Fruit fly (Drosophila melanogaster) whole organism, embryonic: ENCODE data around the gene APC4.
A peak's percentile ranks its signal among the peaks of the same experiment; 100 is the strongest.

ENCODE experiments used
- Adf1 ChIP-seq: fragments of 200-800 bp; sonication (Bioruptor generic); IDR thresholded peaks from 2 replicates; pipeline ENCODE4 v1.3.6; 2022; ENCODE audit warnings: missing biosample characterization, missing genetic modification characterization
- Atf3 ChIP-seq: fragments of 200-800 bp; sonication (Bioruptor generic); optimal IDR thresholded peaks from 3 replicates; lab custom pipeline; 2016; ENCODE audit warnings: missing biosample characterization, missing genetic modification characterization
- B-H1 ChIP-seq: fragments of 200-800 bp; sonication (Bioruptor generic); IDR thresholded peaks from 3 replicates; pipeline ENCODE4 v1.3.6; 2022; ENCODE audit warnings: missing biosample characterization, missing genetic modification characterization
- C15 ChIP-seq: fragments of 200-800 bp; sonication (Bioruptor generic); IDR thresholded peaks from 3 replicates; pipeline ENCODE4 v1.3.6; 2022; ENCODE audit warnings: missing biosample characterization, missing genetic modification characterization
- CG1024 ChIP-seq: fragments of 200-800 bp; sonication (Bioruptor generic); IDR thresholded peaks from 2 replicates; pipeline ENCODE4 v1.3.6; 2022; ENCODE audit warnings: missing biosample characterization, missing genetic modification characterization
- CG10274 ChIP-seq: fragments of 200-800 bp; sonication (Bioruptor generic); optimal IDR thresholded peaks from 3 replicates; lab custom pipeline; 2017; ENCODE audit warnings: missing biosample characterization, mild to moderate bottlenecking, missing genetic modification characterization
- CG10565 ChIP-seq: fragments of 200-800 bp; sonication (Bioruptor generic); optimal IDR thresholded peaks from 3 replicates; lab custom pipeline; 2016; ENCODE audit warnings: missing biosample characterization, mild to moderate bottlenecking, missing genetic modification characterization
- CG11093 ChIP-seq: fragments of 200-800 bp; sonication (Bioruptor generic); IDR thresholded peaks from 3 replicates; pipeline ENCODE4 v1.3.6; 2022; ENCODE audit warnings: missing biosample characterization, missing genetic modification characterization
- CG11695 ChIP-seq: fragments of 200-800 bp; sonication (Bioruptor generic); IDR thresholded peaks from 3 replicates; pipeline ENCODE4 v1.3.6; 2022; ENCODE audit warnings: missing biosample characterization, missing genetic modification characterization
- CG12219 ChIP-seq: fragments of 200-800 bp; sonication (Bioruptor generic); optimal IDR thresholded peaks from 3 replicates; lab custom pipeline; 2018; ENCODE audit warnings: missing biosample characterization, mild to moderate bottlenecking, missing genetic modification characterization
- CG12236 ChIP-seq: fragments of 200-800 bp; sonication (Bioruptor generic); optimal IDR thresholded peaks from 2 replicates; lab custom pipeline; 2016; ENCODE audit warnings: missing biosample characterization, missing genetic modification characterization
- CG12744 ChIP-seq: fragments of 200-800 bp; sonication (Bioruptor generic); optimal IDR thresholded peaks from 2 replicates; lab custom pipeline; 2016; ENCODE audit warnings: missing biosample characterization, missing genetic modification characterization
- CG1602 ChIP-seq: fragments of 200-800 bp; sonication (Bioruptor generic); optimal IDR thresholded peaks from 3 replicates; lab custom pipeline; 2016; ENCODE audit warnings: missing biosample characterization, missing genetic modification characterization
- CG17359 ChIP-seq: fragments of 200-800 bp; sonication (Bioruptor generic); optimal IDR thresholded peaks from 3 replicates; lab custom pipeline; 2018; ENCODE audit warnings: missing biosample characterization, mild to moderate bottlenecking, missing genetic modification characterization, moderate library complexity
- CG17361 ChIP-seq: fragments of 200-800 bp; sonication (Bioruptor generic); IDR thresholded peaks from 3 replicates; pipeline ENCODE4 v1.3.6; 2022; ENCODE audit warnings: missing biosample characterization, missing genetic modification characterization
- CG1832 ChIP-seq: fragments of 200-800 bp; sonication (Bioruptor generic); optimal IDR thresholded peaks from 2 replicates; lab custom pipeline; 2017; ENCODE audit warnings: missing biosample characterization, mild to moderate bottlenecking, missing genetic modification characterization, inconsistent platforms
- CG3838 ChIP-seq: fragments of 200-800 bp; sonication (Bioruptor generic); optimal IDR thresholded peaks from 3 replicates; lab custom pipeline; 2016; ENCODE audit warnings: missing biosample characterization, missing genetic modification characterization
- CG42726 ChIP-seq: fragments of 200-800 bp; sonication (Bioruptor generic); IDR thresholded peaks from 2 replicates; pipeline ENCODE4 v1.3.6; 2022; ENCODE audit warnings: missing biosample characterization, missing genetic modification characterization; ENCODE audit not compliant: partially characterized antibody
- CG4707 ChIP-seq: fragments of 200-800 bp; sonication (Bioruptor generic); optimal IDR thresholded peaks from 2 replicates; lab custom pipeline; 2018; ENCODE audit warnings: missing biosample characterization, mild to moderate bottlenecking, missing genetic modification characterization, moderate library complexity
- CG6272 ChIP-seq: fragments of 200-800 bp; sonication (Bioruptor generic); IDR thresholded peaks from 2 replicates; pipeline ENCODE4 v1.3.6; 2022; ENCODE audit warnings: missing biosample characterization, missing genetic modification characterization
- CG7372 ChIP-seq: fragments of 200-800 bp; sonication (Bioruptor generic); IDR thresholded peaks from 2 replicates; pipeline ENCODE4 v1.3.6; 2022; ENCODE audit warnings: missing biosample characterization, missing genetic modification characterization
- CG8359 ChIP-seq: fragments of 200-800 bp; sonication (Bioruptor generic); optimal IDR thresholded peaks from 2 replicates; lab custom pipeline; 2017; ENCODE audit warnings: missing biosample characterization, mild to moderate bottlenecking, missing genetic modification characterization, borderline replicate concordance
- Dbx ChIP-seq: fragments of 200-800 bp; sonication (Bioruptor generic); IDR thresholded peaks from 3 replicates; pipeline ENCODE4 v1.3.6; 2022; ENCODE audit warnings: missing biosample characterization, missing genetic modification characterization
- Dref ChIP-seq: fragments of 200-800 bp; sonication (Bioruptor generic); IDR thresholded peaks from 2 replicates; pipeline ENCODE4 v1.3.6; 2022; ENCODE audit warnings: missing biosample characterization, missing genetic modification characterization
- E2f2 ChIP-seq: fragments of 200-800 bp; sonication (Bioruptor generic); IDR thresholded peaks from 2 replicates; pipeline ENCODE4 v1.3.6; 2022; ENCODE audit warnings: missing biosample characterization, missing genetic modification characterization
- Eip74EF ChIP-seq, 2 experiments: fragments of 200-800 bp in 1 of 2; fragments of >200 bp in 1 of 2; sonication (Bioruptor generic) in 1 of 2; optimal IDR thresholded peaks; 2 replicates each; lab custom pipeline; 2017 to 2019; ENCODE audit warnings: missing biosample characterization in 2 of 2, missing genetic modification characterization in 2 of 2, mild to moderate bottlenecking in 1 of 2, moderate library complexity in 1 of 2
- Mes4 ChIP-seq: fragments of 200-800 bp; sonication (Bioruptor generic); optimal IDR thresholded peaks from 2 replicates; lab custom pipeline; 2016; ENCODE audit warnings: missing biosample characterization, missing genetic modification characterization
- Nf-YA ChIP-seq: fragments of 200-800 bp; sonication (Bioruptor generic); IDR thresholded peaks from 2 replicates; pipeline ENCODE4 v1.3.6; 2022; ENCODE audit warnings: missing biosample characterization, missing genetic modification characterization
- Nf-YC ChIP-seq: fragments of 200-800 bp; optimal IDR thresholded peaks from 3 replicates; lab custom pipeline; 2019; ENCODE audit warnings: missing biosample characterization, mild to moderate bottlenecking, missing genetic modification characterization, moderate library complexity
- Poxn ChIP-seq: fragments of 200-800 bp; sonication (Bioruptor generic); IDR thresholded peaks from 2 replicates; pipeline ENCODE4 v1.3.6; 2022; ENCODE audit warnings: missing biosample characterization, missing genetic modification characterization
- Rfx ChIP-seq: fragments of 200-800 bp; sonication (Bioruptor generic); IDR thresholded peaks from 2 replicates; pipeline ENCODE4 v1.3.6; 2022; ENCODE audit warnings: missing biosample characterization, missing genetic modification characterization
- Side ChIP-seq: fragments of 200-800 bp; sonication (Bioruptor generic); optimal IDR thresholded peaks from 2 replicates; lab custom pipeline; 2016; ENCODE audit warnings: missing biosample characterization, missing genetic modification characterization
- Vsx1 ChIP-seq: fragments of 200-800 bp; sonication (Bioruptor generic); optimal IDR thresholded peaks from 2 replicates; lab custom pipeline; 2017; ENCODE audit warnings: missing biosample characterization, mild to moderate bottlenecking, missing genetic modification characterization, missing genetic modification reagents
- ara ChIP-seq: fragments of 200-800 bp; sonication (Bioruptor generic); IDR thresholded peaks from 2 replicates; pipeline ENCODE4 v1.3.6; 2022; ENCODE audit warnings: missing biosample characterization, missing genetic modification characterization
- bab2 ChIP-seq: fragments of 200-800 bp; sonication (Bioruptor generic); optimal IDR thresholded peaks from 2 replicates; lab custom pipeline; 2016; ENCODE audit warnings: missing biosample characterization, missing genetic modification characterization
- caup ChIP-seq: fragments of 200-800 bp; sonication (Bioruptor generic); optimal IDR thresholded peaks from 3 replicates; lab custom pipeline; 2017; ENCODE audit warnings: missing biosample characterization, mild to moderate bottlenecking, missing genetic modification characterization, moderate library complexity; ENCODE audit not compliant: severe bottlenecking
- crol ChIP-seq: fragments of 200-800 bp; sonication (Bioruptor generic); IDR thresholded peaks from 2 replicates; pipeline ENCODE4 v1.3.6; 2022; ENCODE audit warnings: missing biosample characterization, missing genetic modification characterization
- da ChIP-seq: fragments of 200-800 bp; sonication (Bioruptor generic); optimal IDR thresholded peaks from 2 replicates; lab custom pipeline; 2016; ENCODE audit warnings: missing biosample characterization, missing genetic modification characterization
- disco-r ChIP-seq: fragments of 200-800 bp; sonication (Bioruptor generic); optimal IDR thresholded peaks from 2 replicates; lab custom pipeline; 2016; ENCODE audit warnings: missing biosample characterization, missing genetic modification characterization
- en ChIP-seq: fragments of 200-800 bp; sonication (Bioruptor generic); optimal IDR thresholded peaks from 2 replicates; lab custom pipeline; 2016; ENCODE audit warnings: missing biosample characterization, missing genetic modification characterization
- fd64A ChIP-seq: fragments of 200-800 bp; sonication (Bioruptor generic); optimal IDR thresholded peaks from 3 replicates; lab custom pipeline; 2018; ENCODE audit warnings: missing biosample characterization, mild to moderate bottlenecking, missing genetic modification characterization
- gcm ChIP-seq: fragments of 200-800 bp; sonication (Bioruptor generic); optimal IDR thresholded peaks from 2 replicates; lab custom pipeline; 2019; ENCODE audit warnings: missing biosample characterization, mild to moderate bottlenecking, missing genetic modification characterization, moderate library complexity
- gt ChIP-seq: fragments of 200-800 bp; sonication (Bioruptor generic); IDR thresholded peaks from 2 replicates; pipeline ENCODE4 v1.3.6; 2022; ENCODE audit warnings: missing biosample characterization, missing genetic modification characterization
- klu ChIP-seq: fragments of 200-800 bp; sonication (Bioruptor generic); IDR thresholded peaks from 2 replicates; pipeline ENCODE4 v1.3.6; 2022; ENCODE audit warnings: missing biosample characterization, missing genetic modification characterization
- nau ChIP-seq: fragments of 200-800 bp; sonication (Bioruptor generic); optimal IDR thresholded peaks from 3 replicates; lab custom pipeline; 2017; ENCODE audit warnings: missing biosample characterization, mild to moderate bottlenecking, missing genetic modification characterization, missing genetic modification reagents
- pfk ChIP-seq: fragments of 200-800 bp; sonication (Bioruptor generic); optimal IDR thresholded peaks from 2 replicates; lab custom pipeline; 2018; ENCODE audit warnings: missing biosample characterization, mild to moderate bottlenecking, missing genetic modification characterization, moderate library complexity
- pnt ChIP-seq: fragments of 200-800 bp; sonication (Bioruptor generic); optimal IDR thresholded peaks from 3 replicates; lab custom pipeline; 2016; ENCODE audit warnings: missing biosample characterization, missing genetic modification characterization
- salm ChIP-seq: fragments of 200-800 bp; sonication (Bioruptor generic); optimal IDR thresholded peaks from 2 replicates; lab custom pipeline; 2018; ENCODE audit warnings: missing biosample characterization, mild to moderate bottlenecking, missing genetic modification characterization
- sr ChIP-seq: fragments of 200-800 bp; sonication (Bioruptor generic); IDR thresholded peaks from 3 replicates; pipeline ENCODE4 v1.3.6; 2022; ENCODE audit warnings: missing biosample characterization, missing genetic modification characterization
- tap ChIP-seq: fragments of 200-800 bp; optimal IDR thresholded peaks from 3 replicates; lab custom pipeline; 2019; ENCODE audit warnings: missing biosample characterization, mild to moderate bottlenecking, missing genetic modification characterization, moderate library complexity
- tx ChIP-seq: fragments of 200-800 bp; sonication (Bioruptor generic); optimal IDR thresholded peaks from 2 replicates; lab custom pipeline; 2016; ENCODE audit warnings: missing biosample characterization, missing genetic modification characterization
- vfl ChIP-seq: fragments of 200-800 bp; sonication (Bioruptor generic); optimal IDR thresholded peaks from 2 replicates; lab custom pipeline; 2016; ENCODE audit warnings: missing biosample characterization, missing genetic modification characterization
- wor ChIP-seq: fragments of 200-800 bp; sonication (Bioruptor generic); IDR thresholded peaks from 2 replicates; pipeline ENCODE4 v1.3.6; 2022; ENCODE audit warnings: missing biosample characterization, missing genetic modification characterization

The APC4 gene

dm6 chrX:9062665-9063064 lies 20.1 kb upstream of the APC4 start (continued):
- TF ChIP-seq CG42726 (GFP tag; lab: Robert Waterston, UW) (no peak), CG1832 (GFP tag; lab: Kevin White, UChicago) (no peak), fd64A (no peak), CG17361 (GFP tag; lab: Robert Waterston, UW) (0 out of 3 replicates have a peak, but pooled peaks have one; percentile 10), CG1602 (GFP tag; lab: Kevin White, UChicago) (no peak), gcm (GFP tag; lab: Kevin White, UChicago) (no peak), caup (GFP tag; lab: Kevin White, UChicago) (no peak), CG10565 (GFP tag; lab: Kevin White, UChicago) (no peak), tx (no peak), wor (GFP tag; lab: Robert Waterston, UW) (no peak), pfk (GFP tag; lab: Kevin White, UChicago) (no peak), klu (GFP tag; lab: Robert Waterston, UW) (0 out of 2 replicates have a peak, but pooled peaks have one; percentile 11), Nf-YC (tag; lab: Kevin White, UChicago) (no peak), Eip74EF (GFP tag; optimal IDR thresholded peaks at IDR 0.05; lab: Kevin White, UChicago) (no peak), CG17359 (tag; lab: Kevin White, UChicago) (no peak), CG11093 (no peak), crol (GFP tag; lab: Robert Waterston, UW) (no peak), sr (no peak), nau (GFP tag; lab: Kevin White, UChicago) (no peak), Poxn (no peak), CG7372 (GFP tag; lab: Robert Waterston, UW) (0 out of 2 replicates have a peak, but pooled peaks have one; percentile 13), Nf-YA (GFP tag; lab: Robert Waterston, UW) (no peak), CG11695 (peak; percentile 38; the same call in 1 of the 3 replicates), CG12744 (GFP tag; lab: Kevin White, UChicago) (no peak), tap (no peak), CG6272 (GFP tag; lab: Robert Waterston, UW) (no peak), CG4707 (GFP tag; lab: Kevin White, UChicago) (no peak), E2f2 (GFP tag; lab: Robert Waterston, UW) (no peak), Dref (GFP tag; lab: Robert Waterston, UW) (no peak), Rfx (GFP tag; lab: Robert Waterston, UW) (peak; percentile 63), C15 (GFP tag; lab: Robert Waterston, UW) (no peak), Adf1 (GFP tag; lab: Robert Waterston, UW) (no peak), salm (no peak), da (GFP tag; lab: Kevin White, UChicago) (no peak), Atf3 (GFP tag; lab: Kevin White, UChicago) (no peak), disco-r (GFP tag; lab: Kevin White, UChicago) (no peak), CG3838 (GFP tag; lab: Kevin White, UChicago) (no peak), gt (GFP tag; lab: Robert Waterston, UW) (no peak), ara (GFP tag; lab: Robert Waterston, UW) (no peak), Vsx1 (GFP tag; lab: Kevin White, UChicago) (no peak), CG10274 (GFP tag; lab: Kevin White, UChicago) (no peak), Side (GFP tag; lab: Kevin White, UChicago) (no peak), CG12219 (GFP tag; lab: Kevin White, UChicago) (no peak), bab2 (no peak), pnt (GFP tag; lab: Kevin White, UChicago) (no peak), CG12236 (GFP tag; lab: Kevin White, UChicago) (no peak), vfl (no peak), CG8359 (GFP tag; lab: Kevin White, UChicago) (no peak), Dbx (GFP tag; lab: Robert Waterston, UW) (no peak), Mes4 (GFP tag; lab: Kevin White, UChicago) (no peak), B-H1 (peak; percentile 37; the same call in 1 of the 3 replicates), en (GFP tag; lab: Kevin White, UChicago) (no peak), CG1024 (GFP tag; lab: Robert Waterston, UW) (no peak)
